Fruit fly (Drosophila melanogaster) whole organism, pupa: Measurements from ENCODE around the gene slmo.

Experiments
- CG10348 ChIP-seq: fragments of 200-800 bp; sonication (Bioruptor generic); IDR thresholded peaks from 2 replicates; pipeline ENCODE4 v1.3.6; 2022; ENCODE audit warnings: missing biosample characterization, missing genetic modification characterization
- CG12605 ChIP-seq: fragments of 200-800 bp; sonication (Bioruptor generic); IDR thresholded peaks from 2 replicates; pipeline ENCODE4 v1.3.6; 2022; ENCODE audit warnings: missing biosample characterization, missing genetic modification characterization
- CG13204 ChIP-seq: fragments of 200-800 bp; sonication (Bioruptor generic); optimal IDR thresholded peaks from 2 replicates; lab custom pipeline; 2018; ENCODE audit warnings: missing biosample characterization, mild to moderate bottlenecking, missing genetic modification characterization, moderate library complexity
- CG14655 ChIP-seq: fragments of 200-800 bp; sonication (Bioruptor generic); optimal IDR thresholded peaks from 3 replicates; lab custom pipeline; 2017; ENCODE audit warnings: mild to moderate bottlenecking, missing biosample characterization, missing genetic modification reagents, missing genetic modification characterization
- CG15710 ChIP-seq: fragments of 200-800 bp; sonication (Bioruptor generic); optimal IDR thresholded peaks from 2 replicates; lab custom pipeline; 2018; ENCODE audit warnings: missing biosample characterization, mild to moderate bottlenecking, missing genetic modification characterization, moderate library complexity
- CG17806 ChIP-seq: fragments of 200-800 bp; sonication (Bioruptor generic); optimal IDR thresholded peaks from 2 replicates; lab custom pipeline; 2018; ENCODE audit warnings: missing biosample characterization, mild to moderate bottlenecking, missing genetic modification characterization, moderate library complexity
- CG32121 ChIP-seq: fragments of 200-800 bp; sonication (Bioruptor generic); IDR thresholded peaks from 2 replicates; pipeline ENCODE4 v1.3.6; 2022; ENCODE audit warnings: missing biosample characterization, missing genetic modification characterization
- CG34367 ChIP-seq: fragments of 200-800 bp; sonication (Bioruptor generic); optimal IDR thresholded peaks from 2 replicates; lab custom pipeline; 2018; ENCODE audit warnings: missing biosample characterization, mild to moderate bottlenecking, missing genetic modification characterization
- CG4496 ChIP-seq: fragments of 200-800 bp; sonication (Bioruptor generic); IDR thresholded peaks from 3 replicates; pipeline ENCODE4 v1.3.6; 2022; ENCODE audit warnings: missing biosample characterization, missing genetic modification characterization
- CG8159 ChIP-seq: fragments of 200-800 bp; sonication (Bioruptor generic); optimal IDR thresholded peaks from 3 replicates; lab custom pipeline; 2018; ENCODE audit warnings: missing biosample characterization, mild to moderate bottlenecking, missing genetic modification characterization, moderate library complexity
- CG8301 ChIP-seq: fragments of 200-800 bp; sonication (Bioruptor generic); optimal IDR thresholded peaks from 2 replicates; lab custom pipeline; 2018; ENCODE audit warnings: missing biosample characterization, mild to moderate bottlenecking, missing genetic modification characterization
- CG9948 ChIP-seq: fragments of 200-800 bp; sonication (Bioruptor generic); optimal IDR thresholded peaks from 2 replicates; lab custom pipeline; 2018; ENCODE audit warnings: missing biosample characterization, mild to moderate bottlenecking, missing genetic modification characterization, moderate library complexity
- D1 ChIP-seq: fragments of 200-800 bp; sonication (Bioruptor generic); optimal IDR thresholded peaks from 2 replicates; lab custom pipeline; 2018; ENCODE audit warnings: missing biosample characterization, mild to moderate bottlenecking, missing genetic modification characterization, moderate library complexity
- EcR ChIP-seq: fragments of 200-800 bp; sonication (Bioruptor generic); optimal IDR thresholded peaks from 3 replicates; lab custom pipeline; 2019; ENCODE audit warnings: missing biosample characterization, missing genetic modification characterization, mild to moderate bottlenecking, moderate library complexity, missing genetic modification reagents
- Ets98B ChIP-seq: fragments of 200-800 bp; sonication (Bioruptor generic); IDR thresholded peaks from 2 replicates; pipeline ENCODE4 v1.3.6; 2022; ENCODE audit warnings: missing biosample characterization, missing genetic modification characterization
- Pif1A ChIP-seq: fragments of 200-800 bp; sonication (Bioruptor generic); optimal IDR thresholded peaks from 3 replicates; lab custom pipeline; 2016; ENCODE audit warnings: missing biosample characterization, missing genetic modification characterization
- Pif1B ChIP-seq: fragments of 200-800 bp; sonication (Bioruptor generic); optimal IDR thresholded peaks from 3 replicates; lab custom pipeline; 2016; ENCODE audit warnings: missing biosample characterization, missing genetic modification characterization
- Snoo ChIP-seq: fragments of 200-800 bp; sonication (Bioruptor generic); optimal IDR thresholded peaks from 3 replicates; lab custom pipeline; 2017; ENCODE audit warnings: missing biosample characterization, mild to moderate bottlenecking, missing genetic modification characterization, inconsistent platforms
- fd96Ca ChIP-seq: fragments of 200-800 bp; sonication (Bioruptor generic); IDR thresholded peaks from 3 replicates; pipeline ENCODE4 v1.3.6; 2022; ENCODE audit warnings: missing biosample characterization, missing genetic modification characterization
- gl ChIP-seq: fragments of 200-800 bp; sonication (Bioruptor generic); optimal IDR thresholded peaks from 2 replicates; lab custom pipeline; 2018; ENCODE audit warnings: missing biosample characterization, mild to moderate bottlenecking, missing genetic modification characterization
- rn ChIP-seq: fragments of 200-800 bp; sonication (Bioruptor generic); IDR thresholded peaks from 2 replicates; pipeline ENCODE4 v1.3.6; 2022; ENCODE audit warnings: missing biosample characterization, missing genetic modification characterization

slmo gene

DNA sequence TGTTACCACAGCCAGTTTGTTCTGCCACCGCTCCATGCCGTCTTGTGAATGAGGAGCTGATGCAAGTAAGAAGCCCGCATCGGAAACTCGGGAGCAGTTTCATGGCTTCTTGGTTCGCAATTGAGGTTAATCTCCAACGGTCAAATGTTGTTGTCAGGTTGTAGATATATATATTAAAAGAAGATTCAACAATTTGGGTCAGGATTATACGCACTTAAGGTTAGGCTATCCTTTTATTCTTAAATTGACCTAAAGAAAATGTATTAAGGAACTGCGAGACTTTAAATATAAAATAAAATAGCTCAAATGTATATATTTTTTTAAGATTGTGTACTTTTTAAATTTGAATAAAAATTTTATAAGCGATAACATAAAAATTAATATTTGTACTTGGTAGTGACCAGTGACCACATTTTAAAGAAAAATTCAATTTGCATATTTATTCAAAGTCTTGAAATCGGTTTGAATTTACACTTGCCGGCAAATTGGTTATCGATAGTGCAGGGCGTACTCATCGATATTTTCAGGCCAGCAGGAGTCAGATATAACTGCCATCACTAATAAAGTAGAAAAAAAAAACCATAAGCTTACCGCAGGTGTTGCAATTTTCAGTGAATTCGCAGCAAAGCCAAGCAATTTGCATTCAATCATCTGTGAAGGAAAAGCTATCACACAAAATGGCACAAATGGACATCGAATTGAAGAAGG lies 20.2 kb upstream of the slmo start, which contains the start of the genes CG9150 and Pfdn1:
Gene CG9150 (minus strand): TSS at position 51 of the 708 bp plus-strand sequence.
Gene Pfdn1 (plus strand): TSS at position 536 of the 708 bp plus-strand sequence.
- TF ChIP-seq CG4496 (GFP tag; lab: Robert Waterston, UW), result 0 out of 3 replicates have a peak, but pooled peaks have one; percentile 19
- no peak for TF ChIP-seq CG12605 (GFP tag; lab: Robert Waterston, UW)
- peak; percentile 18; the same call in 1 of the 2 replicates for TF ChIP-seq Ets98B (GFP tag; lab: Robert Waterston, UW)
- no peak for TF ChIP-seq Snoo
- no peak for TF ChIP-seq CG13204

DNA sequence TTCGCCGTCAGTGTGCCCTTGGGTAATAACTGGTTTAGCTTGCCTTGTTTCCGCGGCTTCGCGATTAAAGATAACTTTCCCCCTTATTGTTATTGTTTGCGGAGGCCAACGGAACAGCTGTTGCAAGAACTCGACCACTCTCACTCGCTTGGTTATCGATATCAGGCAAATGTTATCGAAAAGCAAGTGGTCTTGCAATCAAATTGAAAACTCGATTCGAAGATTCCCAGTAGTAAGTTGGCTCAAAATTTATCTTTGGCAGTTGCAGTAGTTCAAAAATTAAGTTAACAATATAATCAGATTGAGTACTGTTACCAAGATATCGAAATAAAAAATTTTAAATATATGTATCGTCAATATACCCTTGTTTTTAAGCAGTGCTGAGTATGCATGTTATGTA lies 17.3 kb upstream of the slmo start, which contains the start of the genes Fbw5 and CG9147:
Gene Fbw5 (minus strand): TSS at position 131 of the 400 bp plus-strand sequence.
Gene CG9147 (plus strand): TSS at position 175 of the 400 bp plus-strand sequence.
- TF ChIP-seq CG15710 (tag; lab: Kevin White, UChicago), result peak; percentile 100
- TF ChIP-seq EcR, result peak; percentile 79
- peak; percentile 99 for TF ChIP-seq CG32121 (GFP tag; lab: Robert Waterston, UW)
- peak; percentile 98 for TF ChIP-seq gl (tag; lab: Kevin White, UChicago)
- TF ChIP-seq fd96Ca, result peak; percentile 98
- peak; percentile 97 for TF ChIP-seq CG13204
- peak; percentile 99 for TF ChIP-seq CG9948 (tag; lab: Kevin White, UChicago)
- peak; percentile 99 for TF ChIP-seq CG17806
- TF ChIP-seq Pif1B (GFP tag; lab: Kevin White, UChicago), result peak; percentile 100
- no peak for TF ChIP-seq D1 (tag; lab: Kevin White, UChicago)
- peak; percentile 100 for TF ChIP-seq CG4496 (GFP tag; lab: Robert Waterston, UW)
- peak; percentile 100 for TF ChIP-seq CG12605 (GFP tag; lab: Robert Waterston, UW)
- peak; percentile 99 for TF ChIP-seq CG8159
- TF ChIP-seq rn (GFP tag; lab: Robert Waterston, UW), result peak; percentile 98
- peak; percentile 100 for TF ChIP-seq Snoo
- TF ChIP-seq CG14655 (GFP tag; lab: Kevin White, UChicago), result peak; percentile 100
- peak; percentile 99 for TF ChIP-seq Ets98B (GFP tag; lab: Robert Waterston, UW)
- TF ChIP-seq CG10348 (GFP tag; lab: Robert Waterston, UW), result peak; percentile 98
- TF ChIP-seq Pif1A (GFP tag; lab: Kevin White, UChicago), result peak; percentile 100
- peak; percentile 99 for TF ChIP-seq CG8301 (tag; lab: Kevin White, UChicago)
- TF ChIP-seq CG34367 (tag; lab: Kevin White, UChicago), result peak; percentile 100

DNA sequence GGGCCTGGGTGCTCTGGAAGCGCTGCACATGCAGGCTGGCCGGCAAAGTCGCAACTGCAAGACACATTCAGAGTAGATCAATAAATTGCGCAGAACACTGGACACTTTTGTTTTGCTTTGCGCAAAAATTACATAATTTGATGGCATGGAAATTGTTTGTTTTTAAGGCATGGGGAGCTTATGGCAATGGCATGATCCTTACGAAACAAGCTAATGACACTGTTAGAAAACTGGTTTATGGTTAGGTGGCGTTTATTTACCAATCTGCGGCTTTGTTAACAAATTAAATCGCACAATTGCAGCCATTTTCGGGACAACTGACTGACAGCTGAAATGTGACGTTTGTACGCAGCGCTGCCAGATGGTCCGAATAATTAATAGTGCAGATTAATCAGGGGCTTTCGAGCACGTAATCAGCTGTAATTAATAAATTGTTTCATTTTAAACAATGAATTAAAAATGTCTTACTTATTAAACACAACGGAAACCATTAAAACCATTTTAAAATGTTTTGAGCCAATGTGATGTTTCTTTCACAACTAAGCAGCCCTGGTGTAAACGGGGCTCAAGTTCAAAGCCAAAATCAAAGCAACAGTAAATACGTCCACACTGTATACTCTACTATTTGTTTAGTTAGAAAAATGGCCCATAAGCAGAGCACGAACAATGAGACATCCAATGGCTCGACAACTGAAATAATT lies 14.0 kb upstream of the slmo start, which contains the start of the genes ND-51 and CG13994:
Gene ND-51 (minus strand): TSS at position 376 of the 701 bp plus-strand sequence.
Gene CG13994 (plus strand): TSS at position 608 of the 701 bp plus-strand sequence.
- TF ChIP-seq CG14655 (GFP tag; lab: Kevin White, UChicago), result no peak
- TF ChIP-seq CG4496 (GFP tag; lab: Robert Waterston, UW), result peak; percentile 86
- no peak for TF ChIP-seq Pif1A (GFP tag; lab: Kevin White, UChicago)
- TF ChIP-seq CG17806, result peak; percentile 69
- peak; percentile 69 for TF ChIP-seq Snoo
- TF ChIP-seq CG10348 (GFP tag; lab: Robert Waterston, UW), result no peak
- TF ChIP-seq Pif1B (GFP tag; lab: Kevin White, UChicago), result no peak
- peak; percentile 73 for TF ChIP-seq rn (GFP tag; lab: Robert Waterston, UW)
- peak; percentile 79 for TF ChIP-seq Ets98B (GFP tag; lab: Robert Waterston, UW)
- peak; percentile 46 for TF ChIP-seq CG12605 (GFP tag; lab: Robert Waterston, UW)
- peak; percentile 74 for TF ChIP-seq CG8159
- peak; percentile 78 for TF ChIP-seq CG32121 (GFP tag; lab: Robert Waterston, UW)
- peak; percentile 88 for TF ChIP-seq fd96Ca
- TF ChIP-seq gl (tag; lab: Kevin White, UChicago), result peak; percentile 8
- no peak for TF ChIP-seq CG13204
- TF ChIP-seq D1 (tag; lab: Kevin White, UChicago), result no peak
- peak; percentile 61 for TF ChIP-seq CG15710 (tag; lab: Kevin White, UChicago)
- peak; percentile 57 for TF ChIP-seq CG9948 (tag; lab: Kevin White, UChicago)
- TF ChIP-seq EcR, result peak; percentile 29
- TF ChIP-seq CG34367 (tag; lab: Kevin White, UChicago), result peak; percentile 45
- TF ChIP-seq CG8301 (tag; lab: Kevin White, UChicago), result no peak

DNA sequence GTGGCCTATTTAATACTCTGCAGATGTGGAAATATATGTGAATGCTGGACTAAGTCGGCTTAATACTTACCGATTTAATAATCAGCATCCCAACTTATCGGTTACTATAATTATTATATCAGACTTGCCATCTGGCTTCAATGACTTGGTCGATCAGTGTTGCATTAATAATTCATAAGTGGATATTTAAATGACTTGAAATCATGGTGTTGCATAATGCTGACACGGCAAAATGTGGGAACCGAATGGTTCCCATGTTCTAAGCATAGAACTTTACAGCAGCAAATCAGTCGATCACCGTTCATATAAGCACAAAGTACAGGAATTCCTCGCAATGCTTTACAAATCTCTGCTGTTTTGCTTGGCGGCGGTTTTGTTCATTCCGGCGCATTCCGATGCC lies 11.7 kb upstream of the slmo start, which contains the start of gene CG34180:
Gene CG34180 (plus strand): TSS at position 301 of the 400 bp plus-strand sequence.
- TF ChIP-seq D1 (tag; lab: Kevin White, UChicago) (no peak), CG9948 (tag; lab: Kevin White, UChicago) (no peak), CG34367 (tag; lab: Kevin White, UChicago) (no peak), CG12605 (GFP tag; lab: Robert Waterston, UW) (no peak), CG10348 (GFP tag; lab: Robert Waterston, UW) (no peak), fd96Ca (no peak), gl (tag; lab: Kevin White, UChicago) (no peak), Pif1B (GFP tag; lab: Kevin White, UChicago) (no peak), EcR (no peak), CG17806 (no peak), CG13204 (no peak), CG8301 (tag; lab: Kevin White, UChicago) (no peak), Ets98B (GFP tag; lab: Robert Waterston, UW) (no peak), CG15710 (tag; lab: Kevin White, UChicago) (no peak)
